Worm (Caenorhabditis elegans): Measurements from ENCODE around the gene B0393.4.

ce11 chrIII:4748666-4749065 is 14.7 kb downstream of the B0393.4 start:
- no peak for TF ChIP-seq B0336.3 (GFP tag; IDR thresholded peaks at IDR 0.05)
- TF ChIP-seq zim-3 (tag; optimal IDR thresholded peaks at IDR 0.05), result no peak
- TF ChIP-seq snpc-4 (GFP tag; optimal IDR thresholded peaks at IDR 0.05), result no peak
- no peak for TF ChIP-seq snpc-4 (tag; optimal IDR thresholded peaks at IDR 0.05)
- no peak for TF ChIP-seq nfya-1 (tag; optimal IDR thresholded peaks at IDR 0.05; ENCODE audit: borderline replicate concordance, insufficient read depth)
- TF ChIP-seq ztf-3 (GFP tag; optimal IDR thresholded peaks at IDR 0.05), result no peak

All from whole organism, young adult.